Worm (Caenorhabditis elegans) whole organism, L3 larva: ENCODE data around the gene tps-2.

Experiments used
- ceh-82 ChIP-seq: fragments of 150-350 bp; optimal IDR thresholded peaks from 2 replicates; lab custom pipeline; 2014; ENCODE audit warnings: missing biosample characterization, missing genetic modification characterization
- fos-1 ChIP-seq: fragments of 150-350 bp; optimal IDR thresholded peaks from 2 replicates; lab custom pipeline; 2014; ENCODE audit warnings: missing biosample characterization, missing genetic modification characterization
- lin-15B ChIP-seq: fragments of 150-350 bp; optimal IDR thresholded peaks from 2 replicates; lab custom pipeline; 2014; ENCODE audit warnings: missing biosample characterization, missing genetic modification characterization
- nhr-11 ChIP-seq: fragments of 150-350 bp; optimal IDR thresholded peaks from 2 replicates; lab custom pipeline; 2014; ENCODE audit warnings: missing biosample characterization, missing genetic modification characterization
- nhr-28 ChIP-seq: fragments of 150-350 bp; optimal IDR thresholded peaks from 2 replicates; lab custom pipeline; 2014; ENCODE audit warnings: missing biosample characterization, missing genetic modification characterization
- zag-1 ChIP-seq: fragments of 150-350 bp; optimal IDR thresholded peaks from 2 replicates; lab custom pipeline; 2014; ENCODE audit warnings: missing biosample characterization, missing genetic modification characterization

DNA sequence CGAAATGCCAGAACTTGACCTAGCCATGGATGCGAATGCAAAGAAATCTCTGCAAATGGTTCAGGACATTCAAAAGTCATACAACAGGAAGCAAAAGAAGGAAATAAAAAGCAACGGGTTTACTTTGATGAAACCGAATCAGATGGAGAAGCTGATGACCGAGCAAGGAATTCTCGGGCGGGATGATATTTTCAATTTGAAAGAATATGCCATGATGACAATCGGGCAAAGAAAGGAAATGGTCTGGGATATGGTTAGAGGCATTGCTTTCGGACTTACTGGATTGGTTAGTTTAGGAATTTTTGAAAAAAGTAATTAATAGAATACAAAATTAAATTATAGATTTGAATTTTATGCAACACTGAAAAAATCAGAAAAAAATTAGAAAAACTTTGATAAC, 20.0 kb downstream of the tps-2 start:
- TF ChIP-seq fos-1 (tag; lab: Kevin White, UChicago) (no peak), ceh-82 (tag; lab: Kevin White, UChicago) (no peak), zag-1 (tag; lab: Kevin White, UChicago) (no peak), lin-15B (tag; lab: Kevin White, UChicago) (no peak), nhr-11 (no peak), nhr-28 (tag; lab: Kevin White, UChicago) (no peak)
